Fruit fly (Drosophila melanogaster): ENCODE data around the gene CG31861.

Gene CG31861

dm6 chr2L:12192978-12193377, 31.4 kb downstream of the CG31861 start:
- no peak for TF ChIP-seq CTCF (optimal IDR thresholded peaks at IDR 0.05)
- no peak for TF ChIP-seq CG8478 (optimal IDR thresholded peaks at IDR 0.05)

- TF ChIP-seq CTCF (optimal IDR thresholded peaks at IDR 0.05), result no peak
- no peak for TF ChIP-seq CG8478 (optimal IDR thresholded peaks at IDR 0.05)
Measured at dm6 chr2L:12194858-12195257, 33.3 kb downstream of the CG31861 start.

dm6 chr2L:12200990-12201389, 39.4 kb downstream of the CG31861 start:
- TF ChIP-seq CG8478 (optimal IDR thresholded peaks at IDR 0.05) (no peak), CTCF (optimal IDR thresholded peaks at IDR 0.05) (no peak)

dm6 chr2L:12207549-12207948, 46.0 kb downstream of the CG31861 start, which contains the start of gene CG31759:
CG31759 (plus strand) TSS chr2L:12207709.
- TF ChIP-seq CTCF (optimal IDR thresholded peaks at IDR 0.05), result no peak
- TF ChIP-seq CG8478 (optimal IDR thresholded peaks at IDR 0.05), result no peak
